Fruit fly (Drosophila melanogaster): ENCODE measurements around the gene Ocho.

Gene Ocho

dm6 chr3L:14952858-14953669, 21.6 kb upstream of the Ocho start:
- TF ChIP-seq tai (GFP tag; optimal IDR thresholded peaks at IDR 0.05), result no peak
- no peak for TF ChIP-seq jim (GFP tag; optimal IDR thresholded peaks at IDR 0.05)

dm6 chr3L:14956288-14957032, 18.2 kb upstream of the Ocho start:
- TF ChIP-seq Hnf4 (GFP tag; optimal IDR thresholded peaks at IDR 0.05) (no peak), lola (GFP tag; optimal IDR thresholded peaks at IDR 0.05) (no peak), Jra (GFP tag; optimal IDR thresholded peaks at IDR 0.05) (no peak), CrebA (GFP tag; optimal IDR thresholded peaks at IDR 0.05; ENCODE audit: borderline replicate concordance) (no peak), h (GFP tag; optimal IDR thresholded peaks at IDR 0.05) (no peak), OdsH (GFP tag; optimal IDR thresholded peaks at IDR 0.05) (no peak), br (GFP tag; optimal IDR thresholded peaks at IDR 0.05) (no peak), brk (GFP tag; optimal IDR thresholded peaks at IDR 0.05) (no peak)

- TF ChIP-seq fru (GFP tag; optimal IDR thresholded peaks at IDR 0.05) (no peak), HLH106 (tag; optimal IDR thresholded peaks at IDR 0.05) (no peak), Rel (GFP tag; optimal IDR thresholded peaks at IDR 0.05) (no peak), Rel (tag; optimal IDR thresholded peaks at IDR 0.05) (no peak), woc (GFP tag; optimal IDR thresholded peaks at IDR 0.05) (no peak), brk (GFP tag; optimal IDR thresholded peaks at IDR 0.05) (no peak)
Observed at dm6 chr3L:14957033-14957328, 17.7 kb upstream of the Ocho start.

- TF ChIP-seq tai (GFP tag; optimal IDR thresholded peaks at IDR 0.05) (no peak), HLH106 (tag; optimal IDR thresholded peaks at IDR 0.05) (no peak), dl (GFP tag; optimal IDR thresholded peaks at IDR 0.05; ENCODE audit: insufficient read depth in 1 of 2, partially characterized antibody in 2 of 2) (no peak), foxo (GFP tag; optimal IDR thresholded peaks at IDR 0.05) (no peak), Dif (GFP tag; optimal IDR thresholded peaks at IDR 0.05; ENCODE audit: partially characterized antibody) (no peak)
Observed at dm6 chr3L:14958613-14959327, 15.9 kb upstream of the Ocho start.

- TF ChIP-seq Hnf4 (GFP tag; optimal IDR thresholded peaks at IDR 0.05) (no peak), Vsx2 (GFP tag; optimal IDR thresholded peaks at IDR 0.05; ENCODE audit: partially characterized antibody) (no peak), dmrt93B (GFP tag; optimal IDR thresholded peaks at IDR 0.05) (no peak), usp (GFP tag; optimal IDR thresholded peaks at IDR 0.05) (no peak)
Observed at dm6 chr3L:14960549-14960948, 14.1 kb upstream of the Ocho start.

dm6 chr3L:14961027-14961426, 13.6 kb upstream of the Ocho start:
- TF ChIP-seq usp (GFP tag; optimal IDR thresholded peaks at IDR 0.05), result no peak
- TF ChIP-seq Rel (GFP tag; optimal IDR thresholded peaks at IDR 0.05), result no peak
- no peak for TF ChIP-seq Rel (tag; optimal IDR thresholded peaks at IDR 0.05)
- TF ChIP-seq Myc (optimal IDR thresholded peaks at IDR 0.05), result no peak
- no peak for TF ChIP-seq psq (GFP tag; optimal IDR thresholded peaks at IDR 0.05)
- no peak for TF ChIP-seq CG32264 (GFP tag; optimal IDR thresholded peaks at IDR 0.05)
- no peak for TF ChIP-seq Mio (GFP tag; optimal IDR thresholded peaks at IDR 0.05)
- TF ChIP-seq HLH106 (tag; optimal IDR thresholded peaks at IDR 0.05), result no peak
- TF ChIP-seq Dfd (GFP tag; optimal IDR thresholded peaks at IDR 0.05), result no peak
- no peak for TF ChIP-seq foxo (GFP tag; optimal IDR thresholded peaks at IDR 0.05)
- TF ChIP-seq h (GFP tag; optimal IDR thresholded peaks at IDR 0.05), result no peak
